Worm (Caenorhabditis elegans) whole organism, L4 larva: ENCODE measurements around the gene R09D1.13.

ENCODE experiments used
- F26F4.8 ChIP-seq: fragments of 200-800 bp; sonication (Bioruptor generic); conservative IDR thresholded peaks from 2 replicates; pipeline ENCODE4 v1.3.6; 2022; ENCODE audit warnings: missing genetic modification characterization, missing compliant biosample characterization
- F37D6.2 ChIP-seq: sonication (generic microtip); optimal IDR thresholded peaks from 2 replicates; lab custom pipeline; 2016; ENCODE audit warnings: mild to moderate bottlenecking, missing genetic modification characterization, missing compliant biosample characterization
- F44E2.7 ChIP-seq: fragments of 200-800 bp; sonication (Bioruptor generic); IDR thresholded peaks from 2 replicates; pipeline ENCODE4 v2.1.2; 2022; ENCODE audit warnings: missing genetic modification characterization, missing compliant biosample characterization
- F49E8.2 ChIP-seq: sonication (generic microtip); optimal IDR thresholded peaks from 2 replicates; lab custom pipeline; 2016; ENCODE audit warnings: missing compliant biosample characterization, mild to moderate bottlenecking, missing genetic modification characterization, borderline replicate concordance
- T20F7.1 ChIP-seq: fragments of 200-800 bp; sonication (Bioruptor generic); optimal IDR thresholded peaks from 2 replicates; lab custom pipeline; 2018; ENCODE audit warnings: mild to moderate bottlenecking, missing genetic modification characterization, missing compliant biosample characterization
- Y105C5A.15 ChIP-seq: fragments of 200-800 bp; sonication (Bioruptor generic); IDR thresholded peaks from 2 replicates; pipeline ENCODE4 v1.3.6; 2022; ENCODE audit warnings: missing genetic modification characterization, missing compliant biosample characterization
- arid-1 ChIP-seq: fragments of 200-800 bp; sonication (Bioruptor generic); conservative IDR thresholded peaks from 2 replicates; pipeline ENCODE4 v1.3.6; 2022; ENCODE audit warnings: missing genetic modification reagents, missing genetic modification characterization, missing compliant biosample characterization
- attf-4 ChIP-seq: sonication (generic microtip); optimal IDR thresholded peaks from 3 replicates; lab custom pipeline; 2017; ENCODE audit warnings: missing biosample characterization, missing genetic modification characterization
- ceh-44 ChIP-seq: fragments of 200-800 bp; sonication (Bioruptor generic); IDR thresholded peaks from 2 replicates; pipeline ENCODE4 v1.3.6; 2022; ENCODE audit warnings: missing genetic modification reagents, missing genetic modification characterization, missing compliant biosample characterization
- cey-2 ChIP-seq: sonication (generic microtip); optimal IDR thresholded peaks from 3 replicates; lab custom pipeline; 2017; ENCODE audit warnings: missing genetic modification characterization, mild to moderate bottlenecking, missing compliant biosample characterization, antibody characterized with exemption, borderline replicate concordance; ENCODE audit not compliant: insufficient read depth
- dmd-6 ChIP-seq: fragments of 200-800 bp; sonication (Bioruptor generic); IDR thresholded peaks from 2 replicates; pipeline ENCODE4 v1.3.6; 2022; ENCODE audit warnings: missing genetic modification reagents, missing genetic modification characterization, missing compliant biosample characterization
- dmd-8 ChIP-seq: fragments of 200-800 bp; sonication (Bioruptor generic); IDR thresholded peaks from 2 replicates; pipeline ENCODE4 v1.3.6; 2022; ENCODE audit warnings: missing genetic modification characterization, missing compliant biosample characterization
- dmd-9 ChIP-seq: fragments of 200-800 bp; sonication (Bioruptor generic); IDR thresholded peaks from 2 replicates; pipeline ENCODE4 v1.3.6; 2022; ENCODE audit warnings: missing genetic modification reagents, missing genetic modification characterization, missing compliant biosample characterization
- dpl-1 ChIP-seq: fragments of 150-350 bp; optimal IDR thresholded peaks from 2 replicates; lab custom pipeline; 2014; ENCODE audit warnings: missing biosample characterization, missing genetic modification reagents, missing genetic modification characterization
- dve-1 ChIP-seq: sonication (generic microtip); optimal IDR thresholded peaks from 2 replicates; lab custom pipeline; 2017; ENCODE audit warnings: antibody characterized with exemption, mild to moderate bottlenecking, missing genetic modification characterization, missing compliant biosample characterization; ENCODE audit not compliant: insufficient read depth
- egl-27 ChIP-seq: sonication (generic microtip); optimal IDR thresholded peaks from 3 replicates; lab custom pipeline; 2017; ENCODE audit warnings: missing biosample characterization, missing genetic modification reagents, missing genetic modification characterization
- egl-43 ChIP-seq: fragments of 200-800 bp; sonication (Bioruptor generic); IDR thresholded peaks from 2 replicates; pipeline ENCODE4 v1.3.6; 2022; ENCODE audit warnings: missing genetic modification reagents, missing genetic modification characterization, missing compliant biosample characterization
- fos-1 ChIP-seq: fragments of 150-350 bp; optimal IDR thresholded peaks from 2 replicates; lab custom pipeline; 2014; ENCODE audit warnings: missing biosample characterization, missing genetic modification characterization
- hif-1 ChIP-seq, 2 experiments: sonication (generic microtip); optimal IDR thresholded peaks; 2 replicates each; lab custom pipeline; 2016 to 2017; ENCODE audit warnings: missing compliant biosample characterization in 2 of 2, missing genetic modification characterization in 2 of 2, missing genetic modification reagents in 2 of 2, missing genotype in 2 of 2, mild to moderate bottlenecking in 1 of 2
- hlh-11 ChIP-seq: fragments of 200-800 bp; sonication (Bioruptor generic); optimal IDR thresholded peaks from 2 replicates; lab custom pipeline; 2018; ENCODE audit warnings: mild to moderate bottlenecking, missing genetic modification characterization, missing compliant biosample characterization
- hlh-30 ChIP-seq: sonication (generic microtip); optimal IDR thresholded peaks from 2 replicates; lab custom pipeline; 2017; ENCODE audit warnings: antibody characterized with exemption, mild to moderate bottlenecking, missing genetic modification characterization, missing compliant biosample characterization; ENCODE audit not compliant: insufficient read depth
- jun-1 ChIP-seq: fragments of 150-350 bp; optimal IDR thresholded peaks from 2 replicates; lab custom pipeline; 2014; ENCODE audit warnings: missing biosample characterization, missing genetic modification reagents, missing genetic modification characterization
- lin-1 ChIP-seq: fragments of 200-800 bp; sonication (Bioruptor generic); IDR thresholded peaks from 2 replicates; pipeline ENCODE4 v1.3.6; 2022; ENCODE audit warnings: missing genetic modification reagents, missing genetic modification characterization, missing compliant biosample characterization
- lin-39 ChIP-seq: fragments of 150-350 bp; optimal IDR thresholded peaks from 2 replicates; lab custom pipeline; 2014; ENCODE audit warnings: missing biosample characterization, missing genetic modification reagents, missing genetic modification characterization
- madf-9 ChIP-seq: fragments of 200-800 bp; sonication (Bioruptor generic); conservative IDR thresholded peaks from 2 replicates; pipeline ENCODE4 v1.3.6; 2022; ENCODE audit warnings: missing genetic modification reagents, missing genetic modification characterization, missing compliant biosample characterization
- mdl-1 ChIP-seq, 2 experiments: fragments of 150-350 bp in 1 of 2; sonication (generic microtip) in 1 of 2; optimal IDR thresholded peaks; 2 replicates each; lab custom pipeline; 2014 to 2017; ENCODE audit warnings: missing biosample characterization in 2 of 2, missing genetic modification characterization in 2 of 2
- nhr-11 ChIP-seq: fragments of 150-350 bp; optimal IDR thresholded peaks from 2 replicates; lab custom pipeline; 2014; ENCODE audit warnings: missing biosample characterization, missing genetic modification characterization
- nhr-25 ChIP-seq: sonication (generic microtip); optimal IDR thresholded peaks from 2 replicates; lab custom pipeline; 2017; ENCODE audit warnings: missing genetic modification characterization, mild to moderate bottlenecking, missing compliant biosample characterization, antibody characterized with exemption, moderate library complexity, borderline replicate concordance; ENCODE audit not compliant: insufficient read depth
- nhr-28 ChIP-seq: fragments of 150-350 bp; optimal IDR thresholded peaks from 2 replicates; lab custom pipeline; 2014; ENCODE audit warnings: missing biosample characterization, missing genetic modification characterization
- nhr-42 ChIP-seq: fragments of 200-800 bp; sonication (Bioruptor generic); IDR thresholded peaks from 2 replicates; pipeline ENCODE4 v1.3.6; 2022; ENCODE audit warnings: missing genetic modification characterization, missing compliant biosample characterization
- saeg-2 ChIP-seq: fragments of 200-800 bp; sonication (Bioruptor generic); IDR thresholded peaks from 2 replicates; pipeline ENCODE4 v1.3.6; 2022; ENCODE audit warnings: missing genetic modification reagents, missing genetic modification characterization, missing compliant biosample characterization
- set-16 ChIP-seq: fragments of 200-800 bp; sonication (Bioruptor generic); IDR thresholded peaks from 2 replicates; pipeline ENCODE4 v1.3.6; 2022; ENCODE audit warnings: missing genetic modification reagents, missing genetic modification characterization, missing compliant biosample characterization
- snpc-1.2 ChIP-seq: fragments of 200-800 bp; sonication (Bioruptor generic); IDR thresholded peaks from 2 replicates; pipeline ENCODE4 v1.3.6; 2022; ENCODE audit warnings: missing genetic modification reagents, missing genetic modification characterization, missing compliant biosample characterization
- spr-1 ChIP-seq: sonication (generic microtip); optimal IDR thresholded peaks from 2 replicates; lab custom pipeline; 2016; ENCODE audit warnings: mild to moderate bottlenecking, missing genetic modification characterization, missing compliant biosample characterization
- spr-3 ChIP-seq: fragments of 200-800 bp; sonication (Bioruptor generic); optimal IDR thresholded peaks from 2 replicates; lab custom pipeline; 2018; ENCODE audit warnings: mild to moderate bottlenecking, missing genetic modification characterization, missing compliant biosample characterization
- tag-97 ChIP-seq: fragments of 200-800 bp; sonication (Bioruptor generic); IDR thresholded peaks from 2 replicates; pipeline ENCODE4 v1.3.6; 2022; ENCODE audit warnings: missing genetic modification characterization, missing compliant biosample characterization
- tra-1 ChIP-seq: fragments of 200-800 bp; sonication (Bioruptor generic); IDR thresholded peaks from 2 replicates; pipeline ENCODE4 v1.3.6; 2022; ENCODE audit warnings: missing genetic modification reagents, missing genetic modification characterization, missing compliant biosample characterization
- unc-39 ChIP-seq: sonication (generic microtip); optimal IDR thresholded peaks from 2 replicates; lab custom pipeline; 2017; ENCODE audit warnings: missing biosample characterization, missing genetic modification characterization
- unc-62 ChIP-seq, 3 experiments: fragments of 150-350 bp in 1 of 3; sonication (generic microtip); optimal IDR thresholded peaks in 2 of 3; peaks in 1 of 3; 1 replicate in 1 of 3; 2 replicates in 2 of 3; lab custom pipeline; 2014 to 2017; ENCODE audit warnings: missing biosample characterization in 3 of 3, missing genetic modification characterization in 3 of 3, missing genetic modification reagents in 3 of 3, missing genotype in 1 of 3
- vab-7 ChIP-seq: fragments of 200-800 bp; sonication (Bioruptor generic); IDR thresholded peaks from 2 replicates; pipeline ENCODE4 v1.3.6; 2022; ENCODE audit warnings: missing genetic modification reagents, missing genetic modification characterization, missing compliant biosample characterization
- zag-1 ChIP-seq: fragments of 150-350 bp; optimal IDR thresholded peaks from 2 replicates; lab custom pipeline; 2014; ENCODE audit warnings: missing biosample characterization, missing genetic modification characterization
- zip-11 ChIP-seq: fragments of 200-800 bp; sonication (Bioruptor generic); IDR thresholded peaks from 2 replicates; pipeline ENCODE4 v1.3.6; 2022; ENCODE audit warnings: missing genetic modification characterization, missing compliant biosample characterization
- ztf-11 ChIP-seq: fragments of 150-350 bp; optimal IDR thresholded peaks from 2 replicates; lab custom pipeline; 2014; ENCODE audit warnings: missing biosample characterization, missing genetic modification characterization
- ztf-7 ChIP-seq: fragments of 150-350 bp; optimal IDR thresholded peaks from 2 replicates; lab custom pipeline; 2014; ENCODE audit warnings: missing biosample characterization, missing genetic modification characterization

The R09D1.13 gene

ce11 chrII:9490589-9490988 is 45.3 kb upstream of the R09D1.13 start:
- TF ChIP-seq zag-1 (tag; lab: Kevin White, UChicago), result no peak
- peak; percentile 84 for TF ChIP-seq nhr-28
- peak; percentile 31 for TF ChIP-seq hlh-30 (tag; lab: Kevin White, UChicago)
- TF ChIP-seq, all 104 proteins: peak for 2

- TF ChIP-seq tag-97 (GFP tag; lab: Robert Waterston, UW), result no peak
- TF ChIP-seq unc-62 (GFP tag; optimal IDR thresholded peaks at IDR 0.05 in 1 of 2; lab: Kevin White, UChicago), result peak in 1 of 2 experiments; percentile 98
- no peak for TF ChIP-seq unc-62 (tag; optimal IDR thresholded peaks at IDR 0.05; lab: Kevin White, UChicago)
Measured at ce11 chrII:9489922-9490321, 44.7 kb upstream of the R09D1.13 start.

- TF ChIP-seq dmd-8 (GFP tag; lab: Robert Waterston, UW), result no peak
- TF ChIP-seq nhr-11 (tag; lab: Kevin White, UChicago), result peak; percentile 48
- TF ChIP-seq hif-1 (tag; optimal IDR thresholded peaks at IDR 0.05; lab: Kevin White, UChicago), result peak in 1 of 2 experiments; percentile 64
- peak in 1 of 2 experiments; percentile 74 for TF ChIP-seq unc-62 (GFP tag; optimal IDR thresholded peaks at IDR 0.05 in 1 of 2; lab: Kevin White, UChicago)
- no peak for TF ChIP-seq unc-62 (tag; optimal IDR thresholded peaks at IDR 0.05; lab: Kevin White, UChicago)
- peak; percentile 78 for TF ChIP-seq nhr-28
- no peak for TF ChIP-seq arid-1
- TF ChIP-seq ztf-7 (tag; lab: Kevin White, UChicago), result no peak
- peak; percentile 96 for TF ChIP-seq hlh-11
- no peak for TF ChIP-seq lin-39 (tag; lab: Kevin White, UChicago)
- 0 out of 2 replicates have a peak, but pooled peaks have one; percentile 37 for TF ChIP-seq vab-7
- no peak for TF ChIP-seq spr-3 (GFP tag; lab: Kevin White, UChicago)
- TF ChIP-seq dmd-9 (GFP tag; lab: Robert Waterston, UW), result no peak
- peak; percentile 38; the same call in 1 of the 2 replicates for TF ChIP-seq madf-9 (GFP tag; lab: Robert Waterston, UW)
- no peak for TF ChIP-seq snpc-1.2
- 0 out of 2 replicates have a peak, but pooled peaks have one; percentile 19 for TF ChIP-seq egl-43 (GFP tag; lab: Robert Waterston, UW)
- TF ChIP-seq ztf-11 (tag; lab: Kevin White, UChicago), result no peak
- no peak for TF ChIP-seq ceh-44 (GFP tag; lab: Robert Waterston, UW)
- TF ChIP-seq zip-11 (GFP tag; lab: Robert Waterston, UW), result no peak
- no peak for TF ChIP-seq unc-39 (tag; lab: Kevin White, UChicago)
- TF ChIP-seq F37D6.2, result no peak
- TF ChIP-seq dve-1, result peak; percentile 79
- peak; percentile 92 for TF ChIP-seq hlh-30 (tag; lab: Kevin White, UChicago)
- TF ChIP-seq jun-1, result no peak
- no peak for TF ChIP-seq T20F7.1 (GFP tag; lab: Kevin White, UChicago)
- no peak for TF ChIP-seq attf-4 (tag; lab: Kevin White, UChicago)
- TF ChIP-seq fos-1 (tag; lab: Kevin White, UChicago), result no peak
- TF ChIP-seq Y105C5A.15 (GFP tag; lab: Robert Waterston, UW), result no peak
- TF ChIP-seq lin-1, result peak; percentile 64; the same call in 1 of the 2 replicates
- TF ChIP-seq F49E8.2 (tag; lab: Kevin White, UChicago), result no peak
- peak; percentile 46; the same call in 1 of the 2 replicates for TF ChIP-seq tra-1 (GFP tag; lab: Robert Waterston, UW)
- TF ChIP-seq dmd-6 (GFP tag; lab: Robert Waterston, UW), result peak; percentile 96
- peak; percentile 68 for TF ChIP-seq set-16 (GFP tag; lab: Robert Waterston, UW)
- no peak for TF ChIP-seq F26F4.8
- TF ChIP-seq cey-2 (tag; lab: Kevin White, UChicago), result no peak
- TF ChIP-seq spr-1, result no peak
- no peak for TF ChIP-seq nhr-42
- no peak for TF ChIP-seq nhr-25 (tag; lab: Kevin White, UChicago)
- peak in 1 of 2 experiments; percentile 78 for TF ChIP-seq mdl-1 (tag; optimal IDR thresholded peaks at IDR 0.05; lab: Kevin White, UChicago)
- TF ChIP-seq dpl-1 (GFP tag; lab: Kevin White, UChicago), result no peak
- TF ChIP-seq saeg-2 (GFP tag; lab: Robert Waterston, UW), result 0 out of 2 replicates have a peak, but pooled peaks have one; percentile 32
- TF ChIP-seq egl-27 (tag; lab: Kevin White, UChicago), result no peak
- no peak for TF ChIP-seq F44E2.7 (GFP tag; lab: Robert Waterston, UW)
Measured at ce11 chrII:9487337-9487950, 42.2 kb upstream of the R09D1.13 start, which contains the start of gene T19H5.4. Gene T19H5.4, minus strand, starts transcription at chrII:9487387.
